Fruit fly (Drosophila melanogaster) whole organism, embryonic: ENCODE data around the gene ATPsynC.
A peak's percentile ranks its signal among the peaks of the same experiment; 100 is the strongest.

Experiments
- Adf1 ChIP-seq: fragments of 200-800 bp; sonication (Bioruptor generic); IDR thresholded peaks from 2 replicates; pipeline ENCODE4 v1.3.6; 2022; ENCODE audit warnings: missing biosample characterization, missing genetic modification characterization
- BtbVII ChIP-seq: fragments of 200-800 bp; sonication (Bioruptor generic); optimal IDR thresholded peaks from 3 replicates; lab custom pipeline; 2017; ENCODE audit warnings: missing biosample characterization, mild to moderate bottlenecking, missing genetic modification characterization
- CG1024 ChIP-seq: fragments of 200-800 bp; sonication (Bioruptor generic); IDR thresholded peaks from 2 replicates; pipeline ENCODE4 v1.3.6; 2022; ENCODE audit warnings: missing biosample characterization, missing genetic modification characterization
- CG10431 ChIP-seq: fragments of 200-800 bp; sonication (Bioruptor generic); optimal IDR thresholded peaks from 3 replicates; lab custom pipeline; 2018; ENCODE audit warnings: missing biosample characterization, mild to moderate bottlenecking, missing genetic modification characterization
- CG11695 ChIP-seq: fragments of 200-800 bp; sonication (Bioruptor generic); IDR thresholded peaks from 3 replicates; pipeline ENCODE4 v1.3.6; 2022; ENCODE audit warnings: missing biosample characterization, missing genetic modification characterization
- CG13296 ChIP-seq: fragments of 200-800 bp; sonication (Bioruptor generic); optimal IDR thresholded peaks from 3 replicates; lab custom pipeline; 2018; ENCODE audit warnings: missing biosample characterization, mild to moderate bottlenecking, missing genetic modification characterization
- CG14965 ChIP-seq: fragments of 200-800 bp; sonication (Bioruptor generic); optimal IDR thresholded peaks from 2 replicates; lab custom pipeline; 2016; ENCODE audit warnings: missing biosample characterization, missing genetic modification characterization, borderline replicate concordance
- CG15696 ChIP-seq: fragments of 200-800 bp; sonication (Bioruptor generic); optimal IDR thresholded peaks from 2 replicates; lab custom pipeline; 2019; ENCODE audit warnings: missing biosample characterization, mild to moderate bottlenecking, missing genetic modification characterization, moderate library complexity
- CG16815 ChIP-seq: fragments of 200-800 bp; sonication (Bioruptor generic); optimal IDR thresholded peaks from 3 replicates; lab custom pipeline; 2017; ENCODE audit warnings: missing biosample characterization, mild to moderate bottlenecking, missing genetic modification characterization
- CG17829 ChIP-seq: fragments of 200-800 bp; optimal IDR thresholded peaks from 2 replicates; lab custom pipeline; 2019; ENCODE audit warnings: missing biosample characterization, mild to moderate bottlenecking, missing genetic modification characterization, moderate library complexity
- CG18619 ChIP-seq: fragments of 200-800 bp; sonication (Bioruptor generic); optimal IDR thresholded peaks from 3 replicates; lab custom pipeline; 2017; ENCODE audit warnings: missing biosample characterization, mild to moderate bottlenecking, missing genetic modification characterization
- CG3065 ChIP-seq: fragments of 200-800 bp; sonication (Bioruptor generic); optimal IDR thresholded peaks from 2 replicates; lab custom pipeline; 2016; ENCODE audit warnings: missing biosample characterization, missing genetic modification characterization
- CG3163 ChIP-seq: fragments of 200-800 bp; sonication (Bioruptor generic); optimal IDR thresholded peaks from 3 replicates; lab custom pipeline; 2016; ENCODE audit warnings: missing biosample characterization, missing genetic modification characterization
- CG34376 ChIP-seq: fragments of 200-800 bp; sonication (Bioruptor generic); optimal IDR thresholded peaks from 2 replicates; lab custom pipeline; 2018; ENCODE audit warnings: missing biosample characterization, mild to moderate bottlenecking, missing genetic modification characterization
- CG3838 ChIP-seq: fragments of 200-800 bp; sonication (Bioruptor generic); optimal IDR thresholded peaks from 3 replicates; lab custom pipeline; 2016; ENCODE audit warnings: missing biosample characterization, missing genetic modification characterization
- CG4282 ChIP-seq: fragments of 200-800 bp; sonication (Bioruptor generic); optimal IDR thresholded peaks from 2 replicates; lab custom pipeline; 2016; ENCODE audit warnings: missing biosample characterization, missing genetic modification characterization
- CG4424 ChIP-seq: fragments of 200-800 bp; sonication (Bioruptor generic); optimal IDR thresholded peaks from 3 replicates; lab custom pipeline; 2016; ENCODE audit warnings: missing biosample characterization, missing genetic modification characterization
- CG4707 ChIP-seq: fragments of 200-800 bp; sonication (Bioruptor generic); optimal IDR thresholded peaks from 2 replicates; lab custom pipeline; 2018; ENCODE audit warnings: missing biosample characterization, mild to moderate bottlenecking, missing genetic modification characterization, moderate library complexity
- CG8359 ChIP-seq: fragments of 200-800 bp; sonication (Bioruptor generic); optimal IDR thresholded peaks from 2 replicates; lab custom pipeline; 2017; ENCODE audit warnings: missing biosample characterization, mild to moderate bottlenecking, missing genetic modification characterization, borderline replicate concordance
- CG8478 ChIP-seq: fragments of >200 bp; optimal IDR thresholded peaks from 2 replicates; lab custom pipeline; 2018
- CG9215 ChIP-seq: fragments of 200-800 bp; sonication (Bioruptor generic); IDR thresholded peaks from 2 replicates; pipeline ENCODE4 v1.3.6; 2022; ENCODE audit warnings: missing biosample characterization, missing genetic modification characterization
- CG9817 ChIP-seq: fragments of 200-800 bp; sonication (Bioruptor generic); optimal IDR thresholded peaks from 2 replicates; lab custom pipeline; 2018; ENCODE audit warnings: missing biosample characterization, mild to moderate bottlenecking, missing genetic modification characterization, moderate library complexity
- CG9876 ChIP-seq: fragments of 200-800 bp; sonication (Bioruptor generic); optimal IDR thresholded peaks from 2 replicates; lab custom pipeline; 2016; ENCODE audit warnings: missing biosample characterization, missing genetic modification characterization
- CHES-1-like ChIP-seq: fragments of 200-800 bp; sonication (Bioruptor generic); optimal IDR thresholded peaks from 2 replicates; lab custom pipeline; 2016; ENCODE audit warnings: missing biosample characterization, missing genetic modification characterization
- Dll ChIP-seq: fragments of 200-800 bp; sonication (Bioruptor generic); IDR thresholded peaks from 4 replicates; pipeline ENCODE4 v1.3.6; 2022; ENCODE audit warnings: missing biosample characterization, missing genetic modification characterization; ENCODE audit not compliant: partially characterized antibody
- HmgZ ChIP-seq: fragments of 200-800 bp; sonication (Bioruptor generic); optimal IDR thresholded peaks from 2 replicates; lab custom pipeline; 2018; ENCODE audit warnings: missing biosample characterization, mild to moderate bottlenecking, missing genetic modification characterization
- Kr ChIP-seq: fragments of 200-800 bp; sonication (Bioruptor generic); optimal IDR thresholded peaks from 2 replicates; lab custom pipeline; 2017; ENCODE audit warnings: missing biosample characterization, mild to moderate bottlenecking, missing genetic modification characterization
- Oaz ChIP-seq: fragments of 200-800 bp; sonication (Bioruptor generic); IDR thresholded peaks from 2 replicates; pipeline ENCODE4 v1.3.6; 2022; ENCODE audit warnings: missing biosample characterization, missing genetic modification characterization
- Usf ChIP-seq: fragments of 200-800 bp; sonication (Bioruptor generic); optimal IDR thresholded peaks from 2 replicates; lab custom pipeline; 2017; ENCODE audit warnings: missing genotype, missing biosample characterization, missing genetic modification characterization
- ab ChIP-seq: fragments of 200-800 bp; sonication (Bioruptor generic); optimal IDR thresholded peaks from 2 replicates; lab custom pipeline; 2016; ENCODE audit warnings: missing biosample characterization, missing genetic modification characterization
- bab2 ChIP-seq: fragments of 200-800 bp; sonication (Bioruptor generic); optimal IDR thresholded peaks from 2 replicates; lab custom pipeline; 2016; ENCODE audit warnings: missing biosample characterization, missing genetic modification characterization
- cas ChIP-seq: fragments of 200-800 bp; sonication (Bioruptor generic); IDR thresholded peaks from 2 replicates; pipeline ENCODE4 v1.3.6; 2022; ENCODE audit warnings: missing biosample characterization, missing genetic modification characterization
- crc ChIP-seq: fragments of 200-800 bp; sonication (Bioruptor generic); optimal IDR thresholded peaks from 2 replicates; lab custom pipeline; 2016; ENCODE audit warnings: missing biosample characterization, missing genetic modification characterization
- fu2 ChIP-seq: fragments of 200-800 bp; sonication (Bioruptor generic); optimal IDR thresholded peaks from 2 replicates; lab custom pipeline; 2016; ENCODE audit warnings: missing biosample characterization, missing genetic modification characterization
- hb ChIP-seq: fragments of 200-800 bp; sonication (Bioruptor generic); IDR thresholded peaks from 3 replicates; pipeline ENCODE4 v1.3.6; 2022; ENCODE audit warnings: missing biosample characterization, missing genetic modification characterization; ENCODE audit not compliant: partially characterized antibody
- ind ChIP-seq: fragments of 200-800 bp; sonication (Bioruptor generic); optimal IDR thresholded peaks from 3 replicates; lab custom pipeline; 2016; ENCODE audit warnings: missing biosample characterization, missing genetic modification characterization
- kay ChIP-seq: fragments of 200-800 bp; sonication (Bioruptor generic); optimal IDR thresholded peaks from 2 replicates; lab custom pipeline; 2016; ENCODE audit warnings: missing biosample characterization, missing genetic modification characterization
- luna ChIP-seq: fragments of 200-800 bp; sonication (Bioruptor generic); optimal IDR thresholded peaks from 2 replicates; lab custom pipeline; 2016; ENCODE audit warnings: missing biosample characterization, missing genetic modification characterization
- nom ChIP-seq: fragments of 200-800 bp; sonication (Bioruptor generic); optimal IDR thresholded peaks from 2 replicates; lab custom pipeline; 2017; ENCODE audit warnings: missing biosample characterization, missing genetic modification characterization, mild to moderate bottlenecking, moderate library complexity, missing genetic modification reagents
- oc ChIP-seq: fragments of 200-800 bp; sonication (Bioruptor generic); optimal IDR thresholded peaks from 2 replicates; lab custom pipeline; 2018; ENCODE audit warnings: missing biosample characterization, mild to moderate bottlenecking, missing genetic modification characterization, moderate library complexity
- pros ChIP-seq: fragments of 200-800 bp; sonication (Bioruptor generic); optimal IDR thresholded peaks from 3 replicates; lab custom pipeline; 2019; ENCODE audit warnings: missing biosample characterization, mild to moderate bottlenecking, missing genetic modification characterization, moderate library complexity
- run ChIP-seq: fragments of 200-800 bp; sonication (Bioruptor generic); optimal IDR thresholded peaks from 3 replicates; lab custom pipeline; 2018; ENCODE audit warnings: missing biosample characterization, mild to moderate bottlenecking, missing genetic modification characterization
- sc ChIP-seq, 3 experiments: fragments of >200 bp in 2 of 3; fragments of 200-800 bp in 1 of 3; sonication (Bioruptor generic) in 1 of 3; optimal IDR thresholded peaks; 2 replicates in 2 of 3; 3 replicates in 1 of 3; lab custom pipeline; 2017; ENCODE audit warnings: mild to moderate bottlenecking in 1 of 3, missing biosample characterization in 1 of 3, missing genetic modification characterization in 1 of 3, missing genetic modification reagents in 1 of 3
- sim ChIP-seq: fragments of 200-800 bp; sonication (Bioruptor generic); IDR thresholded peaks from 2 replicates; pipeline ENCODE4 v1.3.6; 2022; ENCODE audit warnings: missing biosample characterization, missing genetic modification characterization
- sr ChIP-seq: fragments of 200-800 bp; sonication (Bioruptor generic); IDR thresholded peaks from 3 replicates; pipeline ENCODE4 v1.3.6; 2022; ENCODE audit warnings: missing biosample characterization, missing genetic modification characterization
- tll ChIP-seq, 2 experiments: fragments of 200-800 bp in 1 of 2; fragments of >200 bp in 1 of 2; sonication (Bioruptor generic) in 1 of 2; optimal IDR thresholded peaks; 2 replicates each; lab custom pipeline; 2017 to 2019; ENCODE audit warnings: missing biosample characterization in 2 of 2, missing genetic modification characterization in 2 of 2, mild to moderate bottlenecking in 1 of 2, moderate library complexity in 1 of 2
- tna ChIP-seq: fragments of 200-800 bp; sonication (Bioruptor generic); IDR thresholded peaks from 2 replicates; pipeline ENCODE4 v1.3.6; 2022; ENCODE audit warnings: missing biosample characterization, missing genetic modification characterization; ENCODE audit not compliant: partially characterized antibody
- tup ChIP-seq: fragments of 200-800 bp; sonication (Bioruptor generic); optimal IDR thresholded peaks from 2 replicates; lab custom pipeline; 2016; ENCODE audit warnings: missing biosample characterization, mild to moderate bottlenecking, missing genetic modification characterization, moderate library complexity
- twi ChIP-seq: fragments of 200-800 bp; optimal IDR thresholded peaks from 2 replicates; lab custom pipeline; 2019; ENCODE audit warnings: missing biosample characterization, mild to moderate bottlenecking, missing genetic modification characterization, moderate library complexity

Gene ATPsynC

DNA sequence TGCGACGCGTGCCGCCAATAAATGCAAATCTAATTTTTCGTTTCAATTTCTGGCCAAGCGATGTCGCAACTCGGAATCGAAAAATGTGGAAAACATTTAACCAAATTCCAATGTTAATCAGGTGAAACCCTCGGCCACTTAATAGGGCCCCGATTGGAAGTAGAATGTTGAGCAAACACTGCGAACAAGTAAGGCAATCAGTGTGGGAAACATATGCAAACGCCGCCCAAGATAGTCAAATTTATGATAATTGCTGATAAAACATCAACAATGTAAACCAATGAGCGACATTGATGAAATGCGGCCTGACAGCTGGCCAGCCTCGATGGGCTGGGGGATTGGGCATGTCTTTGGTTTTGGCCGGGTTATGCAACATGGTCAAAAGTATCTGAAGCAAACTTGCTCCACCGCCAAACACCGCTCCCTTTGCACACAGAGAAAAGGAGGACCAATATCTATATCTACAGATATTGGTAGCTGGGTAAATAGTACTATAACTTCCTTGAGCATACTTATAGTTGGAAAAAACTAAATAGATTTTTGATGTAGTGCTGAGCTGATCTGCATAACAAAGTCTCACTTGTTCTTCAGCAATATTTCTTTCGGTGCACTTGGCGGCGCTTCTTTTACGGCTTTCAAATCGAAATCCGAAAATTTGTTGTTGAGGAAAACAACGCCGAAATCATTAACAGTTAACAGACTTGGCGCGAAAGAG is 28.0 kb upstream of the ATPsynC start (continued):
- peak; percentile 1 for TF ChIP-seq tup
- TF ChIP-seq Kr, result no peak
- TF ChIP-seq CG3065 (GFP tag; lab: Kevin White, UChicago), result no peak
- TF ChIP-seq oc (tag; lab: Kevin White, UChicago), result peak; percentile 44
- no peak for TF ChIP-seq Dll
- TF ChIP-seq ind, result peak; percentile 77
- no peak for TF ChIP-seq luna (GFP tag; lab: Kevin White, UChicago)
- no peak for TF ChIP-seq Usf (GFP tag; lab: Kevin White, UChicago)
- TF ChIP-seq CG9817 (tag; lab: Kevin White, UChicago), result peak; percentile 56
- TF ChIP-seq CG4424, result peak; percentile 81
- peak; percentile 73 for TF ChIP-seq CG17829 (tag; lab: Kevin White, UChicago)
- TF ChIP-seq fu2, result peak; percentile 22
- TF ChIP-seq CG14965, result no peak
- no peak for TF ChIP-seq CG9215 (GFP tag; lab: Robert Waterston, UW)
- TF ChIP-seq tll (GFP tag; optimal IDR thresholded peaks at IDR 0.05; lab: Kevin White, UChicago), result no peak
- TF ChIP-seq run, result peak; percentile 60
- peak; percentile 44 for TF ChIP-seq CG1024 (GFP tag; lab: Robert Waterston, UW)
- TF ChIP-seq sr (GFP tag; lab: Robert Waterston, UW), result peak; percentile 49; the same call in 1 of the 3 replicates
- TF ChIP-seq CG34376 (GFP tag; lab: Kevin White, UChicago), result no peak
- no peak for TF ChIP-seq Adf1 (GFP tag; lab: Robert Waterston, UW)
- no peak for TF ChIP-seq tna
- TF ChIP-seq crc, result peak; percentile 17
- TF ChIP-seq CG15696 (tag; lab: Kevin White, UChicago), result no peak
- TF ChIP-seq BtbVII (GFP tag; lab: Kevin White, UChicago), result peak; percentile 9
- TF ChIP-seq bab2 (GFP tag; lab: Kevin White, UChicago), result peak; percentile 73
- peak; percentile 40 for TF ChIP-seq CG10431 (GFP tag; lab: Kevin White, UChicago)
- TF ChIP-seq CHES-1-like (GFP tag; lab: Kevin White, UChicago), result no peak
- peak; percentile 43; the same call in 1 of the 2 replicates for TF ChIP-seq sim (GFP tag; lab: Robert Waterston, UW)
- no peak for TF ChIP-seq CG16815 (GFP tag; lab: Kevin White, UChicago)
- peak; percentile 52 for TF ChIP-seq twi
- no peak for TF ChIP-seq hb (GFP tag; lab: Robert Waterston, UW)
- peak; percentile 78 for TF ChIP-seq CG11695 (GFP tag; lab: Robert Waterston, UW)
- no peak for TF ChIP-seq HmgZ (tag; lab: Kevin White, UChicago)
- TF ChIP-seq CG18619 (GFP tag; lab: Kevin White, UChicago), result peak; percentile 2
- TF ChIP-seq pros (GFP tag; lab: Kevin White, UChicago), result no peak
- no peak for TF ChIP-seq CG8478 (lab: Kevin White, UChicago)
- peak; percentile 1 for TF ChIP-seq ab (GFP tag; lab: Kevin White, UChicago)
- TF ChIP-seq Oaz, result peak; percentile 72
- TF ChIP-seq nom (GFP tag; lab: Kevin White, UChicago), result no peak
- peak; percentile 8 for TF ChIP-seq CG3163 (GFP tag; lab: Kevin White, UChicago)
- TF ChIP-seq sc (optimal IDR thresholded peaks at IDR 0.05; lab: Kevin White, UChicago), result no peak
- TF ChIP-seq sc (GFP tag; optimal IDR thresholded peaks at IDR 0.05; lab: Kevin White, UChicago), result peak; percentile 47
- TF ChIP-seq cas (GFP tag; lab: Robert Waterston, UW), result no peak
- no peak for TF ChIP-seq CG3838
- TF ChIP-seq CG9876 (GFP tag; lab: Kevin White, UChicago), result peak; percentile 28
- TF ChIP-seq CG13296 (GFP tag; lab: Kevin White, UChicago), result peak; percentile 80
- peak; percentile 34 for TF ChIP-seq kay (GFP tag; lab: Kevin White, UChicago)
- peak; percentile 44 for TF ChIP-seq CG8359 (GFP tag; lab: Kevin White, UChicago)
- TF ChIP-seq CG4707 (GFP tag; lab: Kevin White, UChicago), result peak; percentile 45
- TF ChIP-seq CG4282 (GFP tag; lab: Kevin White, UChicago), result peak; percentile 29
